Worm (Caenorhabditis elegans): ENCODE data around the gene C06C3.4.

DNA sequence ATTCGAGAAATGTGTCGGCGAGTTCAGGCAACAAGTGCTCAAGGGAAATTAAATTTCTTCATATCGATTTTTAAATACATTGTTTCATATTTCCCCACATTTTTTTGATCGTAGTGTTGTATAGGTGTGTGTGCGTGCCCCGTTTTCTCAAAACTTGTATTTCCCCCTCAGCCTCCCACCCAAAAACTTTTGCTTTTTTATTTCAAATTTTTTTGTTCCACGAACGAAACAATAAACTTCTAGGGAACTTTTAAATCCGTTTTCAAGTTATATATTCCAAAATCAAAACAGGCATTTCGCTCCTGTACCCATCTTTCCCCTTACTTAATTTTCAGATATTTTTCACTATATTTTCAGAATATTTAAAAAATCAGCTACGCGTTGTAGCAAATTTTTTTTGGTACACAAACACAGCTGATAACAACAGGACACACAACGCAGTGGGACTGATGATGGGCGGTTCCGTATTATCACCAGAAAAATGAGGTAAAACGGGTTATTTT, 45.0 kb downstream of the C06C3.4 start, which contains the start of the genes M176.4 and M176.16:
- TF ChIP-seq him-1 (tag; optimal IDR thresholded peaks at IDR 0.05) (no peak), dao-5 (tag; optimal IDR thresholded peaks at IDR 0.05) (no peak)
